Worm (Caenorhabditis elegans) whole organism, L3 larva: Measurements from ENCODE around the gene F41E6.7.

ENCODE experiments used
- ama-1 ChIP-seq: fragments of 150-350 bp; optimal IDR thresholded peaks from 2 replicates; lab custom pipeline; 2018
- daf-12 ChIP-seq: fragments of 150-350 bp; optimal IDR thresholded peaks from 2 replicates; lab custom pipeline; 2014; ENCODE audit warnings: missing biosample characterization, missing genetic modification reagents, missing genetic modification characterization
- elt-3 ChIP-seq, 3 experiments: fragments of 150-350 bp in 1 of 3; sonication (generic microtip) in 2 of 3; optimal IDR thresholded peaks; 2 replicates in 2 of 3; 4 replicates in 1 of 3; lab custom pipeline; 2014 to 2017; ENCODE audit warnings: missing biosample characterization in 3 of 3, missing genetic modification characterization in 3 of 3
- nhr-12 ChIP-seq: fragments of 150-350 bp; optimal IDR thresholded peaks from 2 replicates; lab custom pipeline; 2014; ENCODE audit warnings: missing biosample characterization, missing genetic modification characterization
- nhr-25 ChIP-seq: sonication (generic microtip); optimal IDR thresholded peaks from 2 replicates; lab custom pipeline; 2017; ENCODE audit warnings: missing biosample characterization, missing genetic modification characterization
- nhr-28 ChIP-seq: fragments of 150-350 bp; optimal IDR thresholded peaks from 2 replicates; lab custom pipeline; 2014; ENCODE audit warnings: missing biosample characterization, missing genetic modification characterization
- pha-4 ChIP-seq: fragments of 150-350 bp; optimal IDR thresholded peaks from 2 replicates; lab custom pipeline; 2014; ENCODE audit warnings: missing biosample characterization, missing genetic modification reagents, missing genetic modification characterization
- pqm-1 ChIP-seq: fragments of 150-350 bp; optimal IDR thresholded peaks from 2 replicates; lab custom pipeline; 2017; ENCODE audit warnings: missing biosample characterization, missing genetic modification characterization, inconsistent platforms
- sea-2 ChIP-seq: fragments of 150-350 bp; sonication (generic microtip); optimal IDR thresholded peaks from 4 replicates; lab custom pipeline; 2014; ENCODE audit warnings: missing biosample characterization, missing genetic modification reagents, missing genetic modification characterization

DNA sequence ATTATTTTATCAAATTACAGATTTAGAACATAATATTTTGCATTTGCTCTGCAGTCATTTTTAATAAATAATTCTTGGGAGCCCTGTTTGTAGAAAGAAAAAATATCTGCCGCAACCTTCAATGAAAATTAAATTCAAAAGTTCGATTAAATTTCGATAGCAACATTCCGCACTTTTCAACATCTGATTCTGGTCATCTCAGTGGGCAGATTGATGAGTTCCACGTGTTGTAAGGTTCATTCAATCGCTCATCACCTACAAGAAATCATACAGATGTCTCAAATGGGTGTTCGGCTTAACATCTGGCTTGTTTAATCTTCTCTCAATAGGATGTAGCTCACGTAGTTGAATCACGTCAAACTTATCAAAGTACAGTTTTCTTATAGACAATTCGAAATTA, 865 bp upstream of the F41E6.7 start:
- TF ChIP-seq pha-4 (tag; lab: Kevin White, UChicago) (no peak), sea-2 (GFP tag; lab: Kevin White, UChicago) (no peak), nhr-12 (tag; lab: Kevin White, UChicago) (no peak), daf-12 (tag; lab: Kevin White, UChicago) (no peak), nhr-25 (tag; lab: Kevin White, UChicago) (no peak), pqm-1 (tag; lab: Kevin White, UChicago) (no peak), ama-1 (lab: Kevin White, UChicago) (no peak), nhr-28 (no peak), elt-3 (tag; optimal IDR thresholded peaks at IDR 0.05; lab: Kevin White, UChicago) (no peak)
